Fruit fly (Drosophila melanogaster) whole organism, adult: ENCODE data around the gene CG43750.

Experiments used
- CG11617 ChIP-seq: fragments of 200-800 bp; sonication (Bioruptor generic); optimal IDR thresholded peaks from 2 replicates; lab custom pipeline; 2017; ENCODE audit warnings: mild to moderate bottlenecking, missing biosample characterization, missing genetic modification reagents, missing genetic modification characterization
- CG12768 ChIP-seq: fragments of 200-800 bp; sonication (Bioruptor generic); optimal IDR thresholded peaks from 2 replicates; lab custom pipeline; 2017; ENCODE audit warnings: missing biosample characterization, missing genetic modification characterization, mild to moderate bottlenecking, moderate library complexity, missing genetic modification reagents
- CG14711 ChIP-seq: fragments of 200-800 bp; sonication (Bioruptor generic); optimal IDR thresholded peaks from 2 replicates; lab custom pipeline; 2018; ENCODE audit warnings: missing biosample characterization, mild to moderate bottlenecking, missing genetic modification characterization, moderate library complexity
- CG1620 ChIP-seq: fragments of 200-800 bp; sonication (Bioruptor generic); optimal IDR thresholded peaks from 2 replicates; lab custom pipeline; 2016; ENCODE audit warnings: missing biosample characterization, missing genetic modification characterization
- CG33017 ChIP-seq: fragments of 200-800 bp; sonication (Bioruptor generic); optimal IDR thresholded peaks from 2 replicates; lab custom pipeline; 2018; ENCODE audit warnings: missing biosample characterization, mild to moderate bottlenecking, missing genetic modification characterization, moderate library complexity
- CG5204 ChIP-seq: fragments of 200-800 bp; sonication (Bioruptor generic); optimal IDR thresholded peaks from 2 replicates; lab custom pipeline; 2016; ENCODE audit warnings: missing biosample characterization, missing genetic modification characterization
- CG7045 ChIP-seq: fragments of 200-800 bp; sonication (Bioruptor generic); optimal IDR thresholded peaks from 2 replicates; lab custom pipeline; 2017; ENCODE audit warnings: missing biosample characterization, mild to moderate bottlenecking, missing genetic modification characterization
- CG7101 ChIP-seq: fragments of 200-800 bp; sonication (Bioruptor generic); optimal IDR thresholded peaks from 2 replicates; lab custom pipeline; 2018; ENCODE audit warnings: missing biosample characterization, mild to moderate bottlenecking, missing genetic modification characterization, moderate library complexity
- Clk ChIP-seq: fragments of 200-800 bp; sonication (Bioruptor generic); optimal IDR thresholded peaks from 2 replicates; lab custom pipeline; 2017; ENCODE audit warnings: missing biosample characterization, missing genetic modification characterization
- Crg-1 ChIP-seq: fragments of 200-800 bp; sonication (Bioruptor generic); optimal IDR thresholded peaks from 2 replicates; lab custom pipeline; 2016; ENCODE audit warnings: missing biosample characterization, missing genetic modification characterization
- Hr96 ChIP-seq: fragments of 200-800 bp; sonication (Bioruptor generic); optimal IDR thresholded peaks from 2 replicates; lab custom pipeline; 2016; ENCODE audit warnings: missing biosample characterization, missing genetic modification characterization
- Mnt ChIP-seq: fragments of 200-800 bp; sonication (Bioruptor generic); optimal IDR thresholded peaks from 2 replicates; lab custom pipeline; 2016; ENCODE audit warnings: missing biosample characterization, mild to moderate bottlenecking, missing genetic modification characterization
- bab1 ChIP-seq: fragments of 200-800 bp; sonication (Bioruptor generic); optimal IDR thresholded peaks from 3 replicates; lab custom pipeline; 2019; ENCODE audit warnings: missing biosample characterization, mild to moderate bottlenecking, missing genetic modification characterization, moderate library complexity
- cic ChIP-seq: fragments of 200-800 bp; sonication (Bioruptor generic); optimal IDR thresholded peaks from 2 replicates; lab custom pipeline; 2017; ENCODE audit warnings: missing biosample characterization, mild to moderate bottlenecking, missing genetic modification characterization, moderate library complexity
- cnc ChIP-seq, 2 experiments: fragments of >200 bp; optimal IDR thresholded peaks; 2 replicates each; lab custom pipeline; 2017
- kay ChIP-seq: fragments of 200-800 bp; sonication (Bioruptor generic); peaks from one replicate; lab custom pipeline; 2016; ENCODE audit warnings: missing biosample characterization, missing genetic modification characterization, borderline replicate concordance
- ovo ChIP-seq: fragments of 200-800 bp; sonication (Bioruptor generic); optimal IDR thresholded peaks from 2 replicates; lab custom pipeline; 2016; ENCODE audit warnings: missing biosample characterization, missing genetic modification characterization
- pad ChIP-seq: fragments of 200-800 bp; sonication (Bioruptor generic); optimal IDR thresholded peaks from 3 replicates; lab custom pipeline; 2017; ENCODE audit warnings: missing biosample characterization, missing genetic modification characterization, mild to moderate bottlenecking, moderate library complexity, missing genetic modification reagents
- tj ChIP-seq: fragments of 200-800 bp; sonication (Bioruptor generic); optimal IDR thresholded peaks from 3 replicates; lab custom pipeline; 2017; ENCODE audit warnings: missing biosample characterization, mild to moderate bottlenecking, missing genetic modification characterization, moderate library complexity
- toe ChIP-seq: fragments of 200-800 bp; sonication (Bioruptor generic); optimal IDR thresholded peaks from 2 replicates; lab custom pipeline; 2016; ENCODE audit warnings: missing biosample characterization, missing genetic modification characterization

The CG43750 gene

DNA sequence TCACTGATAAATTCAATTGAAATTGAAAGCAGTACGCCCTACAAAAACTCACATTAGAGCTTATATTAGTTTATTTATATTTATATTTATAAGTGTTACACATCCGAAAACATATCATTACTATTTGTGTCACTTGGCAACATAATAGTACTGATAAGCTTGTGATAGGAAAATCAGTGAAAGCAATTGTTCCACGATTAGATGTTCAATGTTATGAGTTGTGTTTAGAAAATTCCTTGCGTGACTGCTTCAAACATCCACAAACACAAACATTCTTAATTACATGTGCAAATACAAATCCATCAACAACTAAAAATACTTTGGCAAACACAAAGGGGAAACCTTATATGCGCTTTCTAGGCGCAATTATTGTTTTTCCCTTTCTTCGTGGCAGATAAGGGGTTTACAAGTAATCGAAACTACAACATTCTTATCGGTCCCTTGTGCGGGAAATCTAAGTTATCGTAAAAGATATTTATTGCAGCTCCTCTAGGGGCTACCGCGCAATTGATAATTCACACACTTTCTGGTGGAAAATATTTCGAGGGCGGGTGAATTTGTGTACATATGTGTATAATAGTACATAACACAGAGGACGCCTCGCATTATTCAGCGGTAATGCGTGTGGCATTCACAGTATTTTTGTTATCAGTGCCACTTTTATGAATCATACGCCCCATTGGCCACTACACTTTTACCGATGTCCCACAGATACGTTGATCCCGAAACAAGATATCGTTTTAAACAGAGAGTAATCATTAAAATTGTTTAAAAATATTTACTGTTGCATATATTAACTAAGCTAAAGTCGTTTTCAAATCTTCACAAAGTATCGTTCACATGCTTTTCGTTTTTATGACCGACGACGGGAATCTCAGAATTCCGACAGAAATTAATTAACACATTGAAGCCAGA is 28.3 kb downstream of the CG43750 start:
- TF ChIP-seq CG12768 (no peak), cic (GFP tag; lab: Kevin White, UChicago) (peak; percentile 22), ovo (GFP tag; lab: Kevin White, UChicago) (no peak), CG11617 (GFP tag; lab: Kevin White, UChicago) (no peak), Mnt (GFP tag; lab: Kevin White, UChicago) (no peak), kay (GFP tag; lab: Kevin White, UChicago) (peak; percentile 91), Crg-1 (GFP tag; lab: Kevin White, UChicago) (no peak), toe (GFP tag; lab: Kevin White, UChicago) (no peak)

DNA sequence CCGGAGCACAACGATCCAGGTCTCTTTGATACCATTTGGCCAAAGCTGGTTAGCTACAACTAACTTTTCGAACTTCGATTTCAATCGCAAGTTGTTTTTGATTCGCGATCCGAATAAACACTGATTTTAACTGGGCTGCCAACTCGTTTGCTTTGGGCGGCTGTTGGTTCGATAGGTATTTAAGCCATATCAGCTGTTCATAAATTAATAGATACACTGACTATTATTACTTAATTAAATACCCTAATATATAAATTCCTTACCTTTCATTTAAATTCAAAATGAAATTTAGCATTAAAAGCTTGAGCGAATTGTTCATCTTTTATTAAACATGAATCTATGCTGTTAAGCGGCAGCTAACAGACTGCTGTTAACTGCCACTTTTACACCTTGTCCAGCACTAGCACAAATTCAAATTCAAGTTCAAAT is 33.2 kb downstream of the CG43750 start, which contains the start of gene CG9967:
CG9967 (minus strand) TSS at position 129 of the 429 bp plus-strand sequence.
- TF ChIP-seq tj (GFP tag; lab: Kevin White, UChicago) (no peak), cic (GFP tag; lab: Kevin White, UChicago) (peak; percentile 3), CG7101 (tag; lab: Kevin White, UChicago) (peak; percentile 4), ovo (GFP tag; lab: Kevin White, UChicago) (no peak), CG5204 (GFP tag; lab: Kevin White, UChicago) (no peak), CG7045 (no peak), Clk (GFP tag; lab: Kevin White, UChicago) (no peak), bab1 (GFP tag; lab: Kevin White, UChicago) (peak; percentile 65), CG1620 (GFP tag; lab: Kevin White, UChicago) (no peak), cnc (optimal IDR thresholded peaks at IDR 0.05; lab: Kevin White, UChicago) (no peak), pad (GFP tag; lab: Kevin White, UChicago) (peak; percentile 26), Hr96 (GFP tag; lab: Kevin White, UChicago) (no peak), kay (GFP tag; lab: Kevin White, UChicago) (no peak), Crg-1 (GFP tag; lab: Kevin White, UChicago) (no peak), CG33017 (tag; lab: Kevin White, UChicago) (no peak), CG14711 (tag; lab: Kevin White, UChicago) (no peak), Mnt (GFP tag; lab: Kevin White, UChicago) (no peak), toe (GFP tag; lab: Kevin White, UChicago) (no peak), CG12768 (no peak), CG11617 (GFP tag; lab: Kevin White, UChicago) (peak; percentile 14)

DNA sequence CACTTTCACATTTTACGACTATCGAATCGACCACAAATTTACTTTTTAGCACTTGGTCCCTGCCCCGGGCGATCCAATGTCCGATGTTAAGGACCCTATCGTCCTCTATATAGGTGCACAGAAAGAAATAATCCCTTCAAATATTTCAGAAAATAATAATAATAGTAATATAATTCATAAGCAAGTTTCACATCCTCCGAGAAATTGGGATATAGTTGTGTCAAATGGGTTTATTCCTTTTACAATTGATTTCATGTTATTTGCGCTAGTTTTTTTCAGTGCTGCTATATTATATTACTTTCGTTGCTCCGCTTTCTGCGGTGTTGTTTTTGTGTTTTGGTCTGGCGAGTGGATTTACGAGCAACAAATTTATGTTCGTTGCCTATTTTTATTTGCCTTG is 42.0 kb downstream of the CG43750 start:
- TF ChIP-seq CG7045 (no peak), cnc (optimal IDR thresholded peaks at IDR 0.05; lab: Kevin White, UChicago) (no peak), Clk (GFP tag; lab: Kevin White, UChicago) (no peak), CG1620 (GFP tag; lab: Kevin White, UChicago) (no peak), pad (GFP tag; lab: Kevin White, UChicago) (no peak), Hr96 (GFP tag; lab: Kevin White, UChicago) (no peak), CG11617 (GFP tag; lab: Kevin White, UChicago) (no peak), CG14711 (tag; lab: Kevin White, UChicago) (no peak), CG5204 (GFP tag; lab: Kevin White, UChicago) (no peak), cic (GFP tag; lab: Kevin White, UChicago) (no peak), Crg-1 (GFP tag; lab: Kevin White, UChicago) (no peak), bab1 (GFP tag; lab: Kevin White, UChicago) (no peak), CG12768 (no peak), Mnt (GFP tag; lab: Kevin White, UChicago) (no peak), toe (GFP tag; lab: Kevin White, UChicago) (no peak), tj (GFP tag; lab: Kevin White, UChicago) (no peak), kay (GFP tag; lab: Kevin White, UChicago) (no peak)
